Worm (Caenorhabditis elegans): ENCODE data around the gene txt-8.
A peak's percentile ranks its signal among the peaks of the same experiment; 100 is the strongest.
"Not testable (repeated sequence)": the region's sequence is repeated elsewhere in the genome, so short reads cannot be mapped to it uniquely, and the experiment has no call there.

txt-8 gene

ce11 chrV:18394203-18394602 lies 19.9 kb upstream of the txt-8 start, which contains the start of gene Y51A2B.6 (continued):
- no peak for TF ChIP-seq dpl-1 (GFP tag; optimal IDR thresholded peaks at IDR 0.05)

DNA sequence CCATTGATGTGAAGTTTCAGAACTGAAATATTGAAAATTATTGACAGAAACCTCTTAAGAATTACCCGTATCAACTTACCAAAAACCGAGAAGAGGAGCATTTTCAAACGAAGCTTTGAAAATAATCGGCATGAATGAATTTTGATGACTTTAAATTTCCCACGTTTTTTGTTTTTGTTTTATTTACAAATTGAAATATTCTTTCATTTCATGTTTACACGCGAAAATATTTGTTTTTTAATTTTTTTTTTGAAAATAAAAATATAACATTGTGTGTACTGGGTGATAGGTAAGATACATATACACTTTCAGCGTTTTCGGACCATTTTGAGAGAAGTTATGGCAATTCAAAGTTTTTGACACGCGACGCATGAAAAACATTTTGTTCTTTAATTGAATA lies 18.5 kb upstream of the txt-8 start, which contains the start of gene Y51A2B.9:
Gene Y51A2B.9 (minus strand): TSS at position 101 of the 400 bp plus-strand sequence.
- TF ChIP-seq zfp-3 (GFP tag; conservative IDR thresholded peaks at IDR 0.05) (no peak), vab-7 (GFP tag; IDR thresholded peaks at IDR 0.05) (no peak), aly-2 (tag; optimal IDR thresholded peaks at IDR 0.05) (no peak), unc-130 (GFP tag; optimal IDR thresholded peaks at IDR 0.05) (no peak), dpl-1 (GFP tag; optimal IDR thresholded peaks at IDR 0.05) (no peak), lim-7 (GFP tag; IDR thresholded peaks at IDR 0.05) (no peak), nhr-102 (tag; optimal IDR thresholded peaks at IDR 0.05) (no peak), nhr-111 (GFP tag; optimal IDR thresholded peaks at IDR 0.05) (no peak), mes-2 (tag; optimal IDR thresholded peaks at IDR 0.05; ENCODE audit: poor library complexity, severe bottlenecking) (no peak), snpc-1.2 (GFP tag; IDR thresholded peaks at IDR 0.05) (no peak), zip-11 (GFP tag; IDR thresholded peaks at IDR 0.05) (no peak), ztf-7 (tag; optimal IDR thresholded peaks at IDR 0.05) (no peak), Y5F2A.4 (GFP tag; optimal IDR thresholded peaks at IDR 0.05) (no peak), ZK546.5 (tag; optimal IDR thresholded peaks at IDR 0.05) (no peak), duxl-1 (tag; optimal IDR thresholded peaks at IDR 0.05; ENCODE audit: poor library complexity) (no peak), jun-1 (tag; optimal IDR thresholded peaks at IDR 0.05) (no peak), mxl-3 (GFP tag; optimal IDR thresholded peaks at IDR 0.05) (no peak), mep-1 (tag; optimal IDR thresholded peaks at IDR 0.05) (no peak)

ce11 chrV:18397814-18398213 lies 16.3 kb upstream of the txt-8 start, which contains the start of gene Y51A2B.16:
TSS of gene Y51A2B.16 (minus strand) at chrV:18397914.
- TF ChIP-seq set-16 (GFP tag; IDR thresholded peaks at IDR 0.05): no peak
- TF ChIP-seq ztf-11 (tag; optimal IDR thresholded peaks at IDR 0.05): no peak
- no peak for TF ChIP-seq hlh-11 (tag; optimal IDR thresholded peaks at IDR 0.05)
- no peak for TF ChIP-seq ZK337.2 (GFP tag; IDR thresholded peaks at IDR 0.05)
- no peak for TF ChIP-seq ctbp-1 (GFP tag; IDR thresholded peaks at IDR 0.05)
- TF ChIP-seq mxl-2 (GFP tag; conservative IDR thresholded peaks at IDR 0.05): no peak
- no peak for TF ChIP-seq mep-1 (tag; optimal IDR thresholded peaks at IDR 0.05)
- TF ChIP-seq zfp-2 (tag; optimal IDR thresholded peaks at IDR 0.05): no peak
- TF ChIP-seq cey-2 (tag; optimal IDR thresholded peaks at IDR 0.05; ENCODE audit: borderline replicate concordance, insufficient read depth): no peak
- TF ChIP-seq F44E2.7 (GFP tag; IDR thresholded peaks at IDR 0.05): no peak

ce11 chrV:18402743-18403142 lies 11.4 kb upstream of the txt-8 start:
- TF ChIP-seq aha-1 (tag): peak; percentile 4
- TF ChIP-seq lin-39 (tag; optimal IDR thresholded peaks at IDR 0.05): no peak

ce11 chrV:18404767-18405166 lies 9.4 kb upstream of the txt-8 start, which contains the start of gene srh-209:
TSS of gene srh-209 (minus strand) at chrV:18404867.
- TF ChIP-seq mdt-29 (GFP tag; IDR thresholded peaks at IDR 0.05); madf-5 (GFP tag; IDR thresholded peaks at IDR 0.05); dve-1 (tag; optimal IDR thresholded peaks at IDR 0.05; ENCODE audit: insufficient read depth): not testable (repeated sequence)

- TF ChIP-seq nhr-28 (tag; optimal IDR thresholded peaks at IDR 0.05) (no peak), ceh-82 (tag; optimal IDR thresholded peaks at IDR 0.05) (no peak), vab-7 (GFP tag; IDR thresholded peaks at IDR 0.05) (no peak), R02D3.7 (tag; optimal IDR thresholded peaks at IDR 0.05) (no peak), snpc-1.2 (GFP tag; IDR thresholded peaks at IDR 0.05) (no peak), lin-29 (GFP tag; IDR thresholded peaks at IDR 0.05) (no peak), egl-27 (tag; optimal IDR thresholded peaks at IDR 0.05) (no peak)
Measured at ce11 chrV:18410142-18410541, 4.0 kb upstream of the txt-8 start, which contains the start of gene srh-207. TSS of gene srh-207 (minus strand) at chrV:18410242.
